Worm (Caenorhabditis elegans): ENCODE data around the gene grl-18.

ce11 chrV:5504295-5504694 is 15.6 kb upstream of the grl-18 start:
- no peak for TF ChIP-seq him-1 (tag; optimal IDR thresholded peaks at IDR 0.05)
- TF ChIP-seq dao-5 (tag; optimal IDR thresholded peaks at IDR 0.05), result no peak
- no peak for TF ChIP-seq W03F9.2 (tag; optimal IDR thresholded peaks at IDR 0.05)

Data from whole organism, L4/young adult.